Worm (Caenorhabditis elegans): ENCODE data around the gene clec-213.

ce11 chrV:7635469-7635868, 30.5 kb downstream of the clec-213 start, which contains the start of gene srd-29:
- no peak for TF ChIP-seq nhr-11 (tag; optimal IDR thresholded peaks at IDR 0.05)
- TF ChIP-seq sox-4 (tag; optimal IDR thresholded peaks at IDR 0.05), result no peak
- no peak for TF ChIP-seq fkh-10 (GFP tag; optimal IDR thresholded peaks at IDR 0.05)
- TF ChIP-seq swsn-7 (tag; optimal IDR thresholded peaks at IDR 0.05), result no peak
- no peak for TF ChIP-seq ztf-11 (tag; optimal IDR thresholded peaks at IDR 0.05)
- TF ChIP-seq tlp-1 (tag; optimal IDR thresholded peaks at IDR 0.05), result no peak
- TF ChIP-seq blmp-1 (tag; optimal IDR thresholded peaks at IDR 0.05), result no peak
- no peak for TF ChIP-seq ces-1 (GFP tag; optimal IDR thresholded peaks at IDR 0.05)

Data from whole organism, L1 larva.